Worm (Caenorhabditis elegans): Measurements from ENCODE around the gene madf-8.
A peak's percentile ranks its signal among the peaks of the same experiment; 100 is the strongest.

- TF ChIP-seq elt-1 (tag; optimal IDR thresholded peaks at IDR 0.05) (no peak), lin-13 (GFP tag; optimal IDR thresholded peaks at IDR 0.05) (no peak), unc-39 (tag; optimal IDR thresholded peaks at IDR 0.05) (no peak), fos-1 (tag; optimal IDR thresholded peaks at IDR 0.05) (peak; percentile 54), egl-27 (tag; optimal IDR thresholded peaks at IDR 0.05) (no peak)
Measured at ce11 chrIII:3649305-3649704, 1.3 kb downstream of the madf-8 start.

Data from whole organism, L2 larva.